Worm (Caenorhabditis elegans) whole organism, dauer: ENCODE measurements around the gene aagr-1.
"Not testable (repeated sequence)": the region's sequence is repeated elsewhere in the genome, so short reads cannot be mapped to it uniquely, and the experiment has no call there.

Source experiments
- unc-62 ChIP-seq: sonication (generic microtip); optimal IDR thresholded peaks from 2 replicates; lab custom pipeline; 2017; ENCODE audit warnings: missing biosample characterization, missing genetic modification reagents, missing genetic modification characterization

aagr-1 gene

ce11 chrIV:8357299-8357698 lies 9.0 kb upstream of the aagr-1 start:
- no peak for TF ChIP-seq unc-62

- TF ChIP-seq unc-62 = no peak
These were observed 7.8 kb upstream of the aagr-1 start, which contains the start of gene D2096.13 for ce11 chrIV:8358492-8358891. D2096.13 (minus strand) TSS chrIV:8358592.

ce11 chrIV:8359716-8360407 lies 6.5 kb upstream of the aagr-1 start, which contains the start of gene D2096.5:
D2096.5 (minus strand) TSS chrIV:8359766.
- no peak for TF ChIP-seq unc-62

ce11 chrIV:8360817-8361216 lies 5.5 kb upstream of the aagr-1 start, which contains the start of gene sqv-1:
sqv-1 (plus strand) TSS chrIV:8361117.
- TF ChIP-seq unc-62 = no peak

ce11 chrIV:8363163-8363562 lies 3.2 kb upstream of the aagr-1 start, which contains the start of gene D2096.12:
D2096.12 (plus strand) TSS chrIV:8363463.
- TF ChIP-seq unc-62 = no peak

ce11 chrIV:8367887-8368286 lies 1.6 kb downstream of the aagr-1 start:
- TF ChIP-seq unc-62 = no peak

ce11 chrIV:8369135-8369534 lies 2.8 kb downstream of the aagr-1 start, which contains the start of gene D2096.6:
D2096.6 (minus strand) TSS chrIV:8369235.
- TF ChIP-seq unc-62 = no peak

- no peak for TF ChIP-seq unc-62
These were observed 9.1 kb downstream of the aagr-1 start for ce11 chrIV:8375381-8375780.

- TF ChIP-seq unc-62 = no peak
These were observed 10.6 kb downstream of the aagr-1 start for ce11 chrIV:8376923-8377322.

ce11 chrIV:8377501-8377900 lies 11.2 kb downstream of the aagr-1 start, which contains the start of gene D2096.7:
D2096.7 (minus strand) TSS chrIV:8377630.
- no peak for TF ChIP-seq unc-62

ce11 chrIV:8378280-8378679 lies 12.0 kb downstream of the aagr-1 start:
- TF ChIP-seq unc-62 = no peak

- TF ChIP-seq unc-62 = no peak
These were observed 13.0 kb downstream of the aagr-1 start, which contains the start of gene nap-1 for ce11 chrIV:8379278-8379677. nap-1 (minus strand) TSS chrIV:8379319.

ce11 chrIV:8379683-8380082 lies 13.4 kb downstream of the aagr-1 start, which contains the start of gene praf-3:
praf-3 (plus strand) TSS chrIV:8379983.
- no peak for TF ChIP-seq unc-62

- TF ChIP-seq unc-62 = no peak
These were observed 14.0 kb downstream of the aagr-1 start for ce11 chrIV:8380266-8380850.

- TF ChIP-seq unc-62 = no peak
These were observed 16.4 kb downstream of the aagr-1 start, which contains the start of gene D2096.9 for ce11 chrIV:8382695-8383094. D2096.9 (minus strand) TSS chrIV:8382795.

ce11 chrIV:8384737-8385136 lies 18.4 kb downstream of the aagr-1 start:
- TF ChIP-seq unc-62 = no peak

ce11 chrIV:8385662-8386061 lies 19.3 kb downstream of the aagr-1 start:
- no peak for TF ChIP-seq unc-62

- TF ChIP-seq unc-62 = not testable (repeated sequence)
These were observed 22.8 kb downstream of the aagr-1 start, which contains the start of gene D2096.10 for ce11 chrIV:8389139-8389538. D2096.10 (minus strand) TSS chrIV:8389239.
